Fruit fly (Drosophila melanogaster) whole organism, prepupa: ENCODE results near the gene CG9515.
A peak's percentile ranks its signal among the peaks of the same experiment; 100 is the strongest.

Experiments used
- Blimp-1 ChIP-seq: fragments of 200-800 bp; sonication (Bioruptor generic); optimal IDR thresholded peaks from 3 replicates; lab custom pipeline; 2017; ENCODE audit warnings: missing biosample characterization, missing genetic modification characterization, mild to moderate bottlenecking, moderate library complexity, missing genetic modification reagents
- CG10631 ChIP-seq: fragments of 200-800 bp; sonication (Bioruptor generic); optimal IDR thresholded peaks from 2 replicates; lab custom pipeline; 2016; ENCODE audit warnings: missing biosample characterization, missing genetic modification characterization
- CG11294 ChIP-seq: fragments of 200-800 bp; sonication (Bioruptor generic); IDR thresholded peaks from 2 replicates; pipeline ENCODE4 v1.3.6; 2022; ENCODE audit warnings: missing biosample characterization, missing genetic modification characterization
- CG11762 ChIP-seq: fragments of 200-800 bp; sonication (Bioruptor generic); optimal IDR thresholded peaks from 3 replicates; lab custom pipeline; 2016; ENCODE audit warnings: missing biosample characterization, missing genetic modification characterization; ENCODE audit not compliant: insufficient read depth
- CG15336 ChIP-seq: fragments of 200-800 bp; sonication (Bioruptor generic); IDR thresholded peaks from 2 replicates; pipeline ENCODE4 v1.3.6; 2022; ENCODE audit warnings: missing biosample characterization, missing genetic modification characterization
- CG1621 ChIP-seq: fragments of 200-800 bp; sonication (Bioruptor generic); optimal IDR thresholded peaks from 3 replicates; lab custom pipeline; 2018; ENCODE audit warnings: missing biosample characterization, mild to moderate bottlenecking, missing genetic modification characterization
- CG16779 ChIP-seq: fragments of 200-800 bp; sonication (Bioruptor generic); optimal IDR thresholded peaks from 3 replicates; lab custom pipeline; 2017; ENCODE audit warnings: missing biosample characterization, mild to moderate bottlenecking, missing genetic modification characterization
- CG31627 ChIP-seq: fragments of 200-800 bp; sonication (Bioruptor generic); optimal IDR thresholded peaks from 3 replicates; lab custom pipeline; 2016; ENCODE audit warnings: missing biosample characterization, missing genetic modification characterization
- CG32006 ChIP-seq: fragments of 200-800 bp; sonication (Bioruptor generic); optimal IDR thresholded peaks from 3 replicates; lab custom pipeline; 2017; ENCODE audit warnings: missing biosample characterization, mild to moderate bottlenecking, missing genetic modification characterization
- CG34406 ChIP-seq: fragments of 200-800 bp; sonication (Bioruptor generic); optimal IDR thresholded peaks from 3 replicates; lab custom pipeline; 2016; ENCODE audit warnings: missing biosample characterization, missing genetic modification characterization
- CG3919 ChIP-seq: fragments of 200-800 bp; sonication (Bioruptor generic); optimal IDR thresholded peaks from 3 replicates; lab custom pipeline; 2016; ENCODE audit warnings: missing biosample characterization, missing genetic modification characterization
- CG4318 ChIP-seq: fragments of 200-800 bp; sonication (Bioruptor generic); optimal IDR thresholded peaks from 3 replicates; lab custom pipeline; 2017; ENCODE audit warnings: missing biosample characterization, mild to moderate bottlenecking, missing genetic modification characterization
- CG6276 ChIP-seq: fragments of 200-800 bp; sonication (Bioruptor generic); optimal IDR thresholded peaks from 2 replicates; lab custom pipeline; 2017; ENCODE audit warnings: missing biosample characterization, mild to moderate bottlenecking, missing genetic modification characterization
- CG6792 ChIP-seq: fragments of 200-800 bp; sonication (Bioruptor generic); optimal IDR thresholded peaks from 3 replicates; lab custom pipeline; 2016; ENCODE audit warnings: missing biosample characterization, missing genetic modification characterization
- CG6808 ChIP-seq: fragments of 200-800 bp; sonication (Bioruptor generic); optimal IDR thresholded peaks from 3 replicates; lab custom pipeline; 2017; ENCODE audit warnings: missing biosample characterization, missing genetic modification characterization, mild to moderate bottlenecking, moderate library complexity, missing genetic modification reagents
- CG6854 ChIP-seq: fragments of 200-800 bp; sonication (Bioruptor generic); optimal IDR thresholded peaks from 2 replicates; lab custom pipeline; 2017; ENCODE audit warnings: missing biosample characterization, mild to moderate bottlenecking, missing genetic modification characterization
- CG7368 ChIP-seq: fragments of 200-800 bp; sonication (Bioruptor generic); optimal IDR thresholded peaks from 3 replicates; lab custom pipeline; 2016; ENCODE audit warnings: missing biosample characterization, missing genetic modification characterization
- CG8119 ChIP-seq: fragments of 200-800 bp; sonication (Bioruptor generic); IDR thresholded peaks from 3 replicates; pipeline ENCODE4 v1.3.6; 2022; ENCODE audit warnings: missing biosample characterization, missing genetic modification characterization
- CG8632 ChIP-seq: fragments of 200-800 bp; sonication (Bioruptor generic); optimal IDR thresholded peaks from 3 replicates; lab custom pipeline; 2016; ENCODE audit warnings: missing biosample characterization, missing genetic modification characterization
- CG9139 ChIP-seq: fragments of 200-800 bp; sonication (Bioruptor generic); optimal IDR thresholded peaks from 3 replicates; lab custom pipeline; 2017; ENCODE audit warnings: missing biosample characterization, mild to moderate bottlenecking, missing genetic modification characterization
- Eip75B ChIP-seq: fragments of 200-800 bp; sonication (Bioruptor generic); optimal IDR thresholded peaks from 3 replicates; lab custom pipeline; 2016; ENCODE audit warnings: missing biosample characterization, missing genetic modification characterization
- Eip78C ChIP-seq: fragments of 200-800 bp; sonication (Bioruptor generic); peaks from one replicate; lab custom pipeline; 2016; ENCODE audit warnings: missing biosample characterization, missing genetic modification characterization
- Ets21C ChIP-seq: fragments of 200-800 bp; sonication (Bioruptor generic); optimal IDR thresholded peaks from 3 replicates; lab custom pipeline; 2016; ENCODE audit warnings: missing biosample characterization, missing genetic modification characterization
- Ets96B ChIP-seq: fragments of 200-800 bp; optimal IDR thresholded peaks from 2 replicates; lab custom pipeline; 2019; ENCODE audit warnings: missing biosample characterization, mild to moderate bottlenecking, missing genetic modification characterization, moderate library complexity
- Gug ChIP-seq: fragments of 200-800 bp; sonication (Bioruptor generic); IDR thresholded peaks from 2 replicates; pipeline ENCODE4 v1.3.6; 2022; ENCODE audit warnings: missing biosample characterization, missing genetic modification characterization
- Hr38 ChIP-seq: sonication (Bioruptor generic); optimal IDR thresholded peaks from 2 replicates; lab custom pipeline; 2016; ENCODE audit warnings: missing biosample characterization, missing genetic modification characterization
- Hr39 ChIP-seq: fragments of 200-800 bp; sonication (Bioruptor generic); optimal IDR thresholded peaks from 2 replicates; lab custom pipeline; 2016; ENCODE audit warnings: missing biosample characterization, missing genetic modification characterization
- Lpt ChIP-seq: fragments of 200-800 bp; sonication (Bioruptor generic); optimal IDR thresholded peaks from 3 replicates; lab custom pipeline; 2016; ENCODE audit warnings: missing biosample characterization, missing genetic modification characterization
- Met ChIP-seq: fragments of 200-800 bp; sonication (Bioruptor generic); optimal IDR thresholded peaks from 3 replicates; lab custom pipeline; 2016; ENCODE audit warnings: missing biosample characterization, missing genetic modification characterization
- OdsH ChIP-seq: fragments of 200-800 bp; sonication (Bioruptor generic); optimal IDR thresholded peaks from 3 replicates; lab custom pipeline; 2016; ENCODE audit warnings: missing biosample characterization, missing genetic modification characterization
- Smox ChIP-seq: fragments of 200-800 bp; sonication (Bioruptor generic); optimal IDR thresholded peaks from 3 replicates; lab custom pipeline; 2016; ENCODE audit warnings: missing biosample characterization, missing genetic modification characterization
- Sox102F ChIP-seq: fragments of 200-800 bp; sonication (Bioruptor generic); optimal IDR thresholded peaks from 2 replicates; lab custom pipeline; 2016; ENCODE audit warnings: missing biosample characterization, mild to moderate bottlenecking, missing genetic modification characterization
- Sox15 ChIP-seq: fragments of 200-800 bp; sonication (Bioruptor generic); optimal IDR thresholded peaks from 3 replicates; lab custom pipeline; 2016; ENCODE audit warnings: missing biosample characterization, missing genetic modification characterization
- achi ChIP-seq: fragments of 200-800 bp; sonication (Bioruptor generic); optimal IDR thresholded peaks from 3 replicates; lab custom pipeline; 2016; ENCODE audit warnings: missing biosample characterization, missing genetic modification characterization
- acj6 ChIP-seq: fragments of 200-800 bp; sonication (Bioruptor generic); optimal IDR thresholded peaks from 3 replicates; lab custom pipeline; 2016; ENCODE audit warnings: missing biosample characterization, missing genetic modification characterization
- cyc ChIP-seq: fragments of 200-800 bp; sonication (Bioruptor generic); optimal IDR thresholded peaks from 3 replicates; lab custom pipeline; 2016; ENCODE audit warnings: missing biosample characterization, missing genetic modification characterization
- esn ChIP-seq: fragments of 200-800 bp; sonication (Bioruptor generic); optimal IDR thresholded peaks from 2 replicates; lab custom pipeline; 2016; ENCODE audit warnings: missing biosample characterization, mild to moderate bottlenecking, missing genetic modification characterization, moderate library complexity
- fd59A ChIP-seq: fragments of 200-800 bp; sonication (Bioruptor generic); optimal IDR thresholded peaks from 2 replicates; lab custom pipeline; 2017; ENCODE audit warnings: missing biosample characterization, mild to moderate bottlenecking, missing genetic modification characterization, missing genetic modification reagents
- fd85E ChIP-seq: fragments of 200-800 bp; sonication (Bioruptor generic); optimal IDR thresholded peaks from 3 replicates; lab custom pipeline; 2016; ENCODE audit warnings: missing biosample characterization, missing genetic modification characterization
- fkh ChIP-seq: fragments of 200-800 bp; sonication (Bioruptor generic); optimal IDR thresholded peaks from 3 replicates; lab custom pipeline; 2017; ENCODE audit warnings: missing biosample characterization, mild to moderate bottlenecking, missing genetic modification characterization, moderate library complexity
- lz ChIP-seq: fragments of 200-800 bp; sonication (Bioruptor generic); optimal IDR thresholded peaks from 3 replicates; lab custom pipeline; 2016; ENCODE audit warnings: missing biosample characterization, missing genetic modification characterization
- pdm3 ChIP-seq: fragments of 200-800 bp; sonication (Bioruptor generic); optimal IDR thresholded peaks from 3 replicates; lab custom pipeline; 2016; ENCODE audit warnings: missing biosample characterization, missing genetic modification characterization
- ss ChIP-seq, 2 experiments: fragments of 200-800 bp; sonication (Bioruptor generic); optimal IDR thresholded peaks; 2 replicates in 1 of 2; 3 replicates in 1 of 2; lab custom pipeline; 2017 to 2018; ENCODE audit warnings: mild to moderate bottlenecking in 2 of 2, missing biosample characterization in 2 of 2, missing genetic modification characterization in 2 of 2, moderate library complexity in 1 of 2
- svp ChIP-seq: fragments of 200-800 bp; sonication (Bioruptor generic); peaks from one replicate; lab custom pipeline; 2016; ENCODE audit warnings: missing biosample characterization, missing genetic modification characterization
- vri ChIP-seq: fragments of 200-800 bp; sonication (Bioruptor generic); optimal IDR thresholded peaks from 3 replicates; lab custom pipeline; 2016; ENCODE audit warnings: missing biosample characterization, mild to moderate bottlenecking, missing genetic modification characterization

Gene CG9515

DNA sequence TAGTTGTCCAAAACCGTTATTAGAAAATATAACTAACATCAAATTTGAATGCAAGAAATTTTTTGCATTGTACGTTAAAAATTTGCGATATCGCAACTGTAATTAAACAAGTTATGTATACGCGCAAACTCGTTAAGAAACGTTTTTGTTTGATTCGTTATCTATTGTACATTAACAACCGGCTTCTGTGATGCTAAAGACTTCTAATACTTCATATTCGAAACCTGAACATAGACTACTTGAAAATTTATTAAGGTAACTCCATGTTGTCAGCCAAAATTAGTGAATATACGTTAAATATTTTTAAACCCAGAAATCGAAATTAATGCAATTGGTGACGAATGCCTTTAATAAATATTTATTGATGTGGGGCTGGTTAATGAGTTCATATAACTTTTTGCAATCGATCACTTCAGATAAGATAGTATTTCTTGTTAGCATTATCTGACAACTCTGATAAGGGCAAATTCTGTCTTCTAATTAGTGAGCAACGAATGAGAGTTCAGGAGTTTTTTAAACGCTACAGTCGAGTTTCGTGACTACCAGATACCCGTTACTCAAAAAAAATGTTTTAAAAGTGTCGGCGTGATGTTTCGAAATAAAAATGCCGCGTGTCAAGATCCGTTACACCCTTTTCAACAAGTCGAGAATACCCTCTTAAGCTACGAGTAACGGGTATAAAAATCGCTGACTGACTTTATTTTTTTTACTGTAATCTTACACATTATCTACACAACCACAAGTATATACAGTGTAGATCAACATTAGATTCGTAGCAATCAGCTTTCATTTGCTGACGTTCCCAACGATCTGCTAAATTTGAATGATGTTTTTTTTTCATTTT, 9.4 kb upstream of the CG9515 start (continued):
- TF ChIP-seq CG16779 (tag; lab: Kevin White, UChicago) (no peak), CG31627 (peak; percentile 59), CG32006 (GFP tag; lab: Kevin White, UChicago) (peak; percentile 54), CG6808 (GFP tag; lab: Kevin White, UChicago) (peak; percentile 31), Sox15 (GFP tag; lab: Kevin White, UChicago) (peak; percentile 35), Hr38 (no peak), CG4318 (no peak), Eip78C (GFP tag; lab: Kevin White, UChicago) (peak; percentile 83), Eip75B (peak; percentile 18), CG6854 (GFP tag; lab: Kevin White, UChicago) (no peak)

DNA sequence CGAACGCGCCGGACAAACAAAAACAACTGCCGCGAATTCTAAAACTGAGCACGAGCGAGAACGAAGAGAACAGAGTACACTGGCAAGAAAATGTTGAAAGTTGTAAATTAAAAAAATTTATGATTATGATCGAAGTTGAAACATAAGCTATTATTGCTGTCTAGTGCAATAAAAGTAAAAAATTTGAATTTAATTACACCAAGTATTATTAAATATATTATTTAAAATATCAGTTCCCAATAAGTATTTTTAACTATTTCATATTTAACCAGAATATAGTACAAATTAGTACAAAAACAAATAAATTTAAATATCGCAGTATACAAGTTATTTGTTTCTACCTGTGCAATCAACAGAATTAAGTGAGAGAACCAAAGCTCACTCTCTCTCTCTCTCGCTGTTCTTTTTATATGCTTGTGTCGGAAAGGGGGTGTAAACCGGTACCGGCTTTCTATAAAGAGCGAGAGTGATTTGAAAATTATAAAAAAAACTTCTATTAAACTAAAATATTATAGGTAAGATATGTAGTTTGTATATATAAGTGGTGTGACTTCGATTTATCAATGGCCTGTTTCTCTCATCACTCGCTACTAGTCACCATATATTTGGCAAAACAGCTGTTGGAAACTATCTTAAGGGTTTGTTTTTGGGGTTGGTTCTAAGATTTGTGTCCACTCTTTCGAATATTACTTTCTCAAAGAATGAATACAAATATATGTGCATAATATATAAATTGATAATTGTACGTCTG, 8.3 kb upstream of the CG9515 start, which contains the start of gene C1GalTA:
TSS of gene C1GalTA (minus strand) at position 33 of the 751 bp plus-strand sequence.
- TF ChIP-seq Eip75B (peak; percentile 86), Sox102F (GFP tag; lab: Kevin White, UChicago) (peak; percentile 85), CG11294 (GFP tag; lab: Robert Waterston, UW) (peak; percentile 96), CG3919 (GFP tag; lab: Kevin White, UChicago) (peak; percentile 97), CG9139 (GFP tag; lab: Kevin White, UChicago) (peak; percentile 97), CG4318 (peak; percentile 90), svp (GFP tag; lab: Kevin White, UChicago) (peak; percentile 96), fd59A (GFP tag; lab: Kevin White, UChicago) (peak; percentile 94), CG16779 (tag; lab: Kevin White, UChicago) (peak; percentile 96), CG6792 (peak; percentile 96), fd85E (GFP tag; lab: Kevin White, UChicago) (peak; percentile 77), esn (GFP tag; lab: Kevin White, UChicago) (peak; percentile 96), lz (peak; percentile 88), Sox15 (GFP tag; lab: Kevin White, UChicago) (peak; percentile 78), CG8119 (peak; percentile 99), Hr38 (no peak), acj6 (GFP tag; lab: Kevin White, UChicago) (peak; percentile 96), Smox (GFP tag; lab: Kevin White, UChicago) (peak; percentile 86), CG6276 (peak; percentile 96), Blimp-1 (GFP tag; lab: Kevin White, UChicago) (peak; percentile 95), Ets21C (GFP tag; lab: Kevin White, UChicago) (peak; percentile 75), Lpt (GFP tag; lab: Kevin White, UChicago) (peak; percentile 95), CG7368 (peak; percentile 93), CG11762 (GFP tag; lab: Kevin White, UChicago) (peak; percentile 96), CG6808 (GFP tag; lab: Kevin White, UChicago) (peak; percentile 97), Ets96B (tag; lab: Kevin White, UChicago) (peak; percentile 99), CG8632 (GFP tag; lab: Kevin White, UChicago) (peak; percentile 98), CG10631 (GFP tag; lab: Kevin White, UChicago) (peak; percentile 98), OdsH (peak; percentile 96), CG15336 (peak; percentile 98), fkh (peak; percentile 75), CG1621 (peak; percentile 90), Hr39 (peak; percentile 71), Eip78C (GFP tag; lab: Kevin White, UChicago) (peak; percentile 98), achi (GFP tag; lab: Kevin White, UChicago) (peak; percentile 97), Gug (GFP tag; lab: Robert Waterston, UW) (peak; percentile 96), CG34406 (GFP tag; lab: Kevin White, UChicago) (peak; percentile 98), pdm3 (GFP tag; lab: Kevin White, UChicago) (peak; percentile 83), CG32006 (GFP tag; lab: Kevin White, UChicago) (peak; percentile 97), vri (GFP tag; lab: Kevin White, UChicago) (peak; percentile 80), cyc (peak; percentile 89), Met (peak; percentile 89), ss (GFP tag; optimal IDR thresholded peaks at IDR 0.05; lab: Kevin White, UChicago) (peak; percentile 98 to 99), CG31627 (peak; percentile 80)
